Fruit fly (Drosophila melanogaster): ENCODE data around the gene CG13654.

- no peak for TF ChIP-seq Pif1A (GFP tag; optimal IDR thresholded peaks at IDR 0.05)
- no peak for TF ChIP-seq CG17806 (tag; optimal IDR thresholded peaks at IDR 0.05)
- no peak for TF ChIP-seq fd96Ca (GFP tag; IDR thresholded peaks at IDR 0.05)
These were observed 27.3 kb upstream of the CG13654 start for dm6 chr3R:25172353-25172752.

All from whole organism, pupa.